Worm (Caenorhabditis elegans) whole organism, mixed stage, embryonic: ENCODE measurements around the gene gcy-13.

Source experiments
- blmp-1 ChIP-seq: fragments of 150-350 bp; optimal IDR thresholded peaks from 2 replicates; lab custom pipeline; 2014; ENCODE audit warnings: missing biosample characterization, missing genetic modification characterization
- ces-1 ChIP-seq: fragments of 150-350 bp; optimal IDR thresholded peaks from 2 replicates; lab custom pipeline; 2014; ENCODE audit warnings: missing biosample characterization, missing genetic modification reagents, missing genetic modification characterization
- cnd-1 ChIP-seq: fragments of 200-800 bp; sonication (Bioruptor generic); optimal IDR thresholded peaks from 2 replicates; lab custom pipeline; 2018; ENCODE audit warnings: mild to moderate bottlenecking, missing genetic modification characterization, missing compliant biosample characterization
- ham-2 ChIP-seq: fragments of 200-800 bp; sonication (Bioruptor generic); optimal IDR thresholded peaks from 2 replicates; lab custom pipeline; 2018; ENCODE audit warnings: mild to moderate bottlenecking, missing genetic modification characterization, missing compliant biosample characterization
- lin-32 ChIP-seq: fragments of 200-800 bp; sonication (Bioruptor generic); optimal IDR thresholded peaks from 2 replicates; lab custom pipeline; 2018; ENCODE audit warnings: mild to moderate bottlenecking, missing genetic modification characterization, missing compliant biosample characterization
- lsy-2 ChIP-seq: fragments of 150-350 bp; optimal IDR thresholded peaks from 2 replicates; lab custom pipeline; 2014; ENCODE audit warnings: missing biosample characterization, missing genetic modification characterization
- mls-2 ChIP-seq: sonication (generic microtip); optimal IDR thresholded peaks from 2 replicates; lab custom pipeline; 2016; ENCODE audit warnings: mild to moderate bottlenecking, missing genetic modification characterization, moderate library complexity, missing compliant biosample characterization
- nhr-12 ChIP-seq: fragments of 150-350 bp; optimal IDR thresholded peaks from 2 replicates; lab custom pipeline; 2014; ENCODE audit warnings: missing biosample characterization, missing genetic modification characterization
- nhr-28 ChIP-seq: fragments of 150-350 bp; optimal IDR thresholded peaks from 2 replicates; lab custom pipeline; 2014; ENCODE audit warnings: missing biosample characterization, missing genetic modification characterization
- nhr-76 ChIP-seq: sonication (generic microtip); optimal IDR thresholded peaks from 2 replicates; lab custom pipeline; 2017; ENCODE audit warnings: missing biosample characterization, missing genetic modification characterization
- unc-120 ChIP-seq: sonication (generic microtip); optimal IDR thresholded peaks from 2 replicates; lab custom pipeline; 2017; ENCODE audit warnings: missing genetic modification characterization, missing compliant biosample characterization; ENCODE audit not compliant: poor library complexity, severe bottlenecking
- unc-39 ChIP-seq: fragments of 150-350 bp; optimal IDR thresholded peaks from 2 replicates; lab custom pipeline; 2014; ENCODE audit warnings: missing biosample characterization, missing genetic modification characterization

ce11 chrV:12408996-12409395 is 39.7 kb upstream of the gcy-13 start:
- TF ChIP-seq ham-2 (GFP tag; lab: Kevin White, UChicago), result no peak
- no peak for TF ChIP-seq ces-1 (GFP tag; lab: Kevin White, UChicago)
- no peak for TF ChIP-seq nhr-28 (tag; lab: Kevin White, UChicago)
- no peak for TF ChIP-seq nhr-76 (tag; lab: Kevin White, UChicago)
- TF ChIP-seq cnd-1 (tag; lab: Kevin White, UChicago), result no peak
- no peak for TF ChIP-seq unc-120 (tag; lab: Kevin White, UChicago)
- TF ChIP-seq mls-2 (tag; lab: Kevin White, UChicago), result no peak
- no peak for TF ChIP-seq nhr-12 (tag; lab: Kevin White, UChicago)
- no peak for TF ChIP-seq lsy-2
- no peak for TF ChIP-seq blmp-1
- TF ChIP-seq lin-32 (GFP tag; lab: Kevin White, UChicago), result no peak
- no peak for TF ChIP-seq unc-39
